Fruit fly (Drosophila melanogaster) whole organism, prepupa: Measurements from ENCODE around the gene CG18765.

Experiments used
- CG34406 ChIP-seq: fragments of 200-800 bp; sonication (Bioruptor generic); optimal IDR thresholded peaks from 3 replicates; lab custom pipeline; 2016; ENCODE audit warnings: missing biosample characterization, missing genetic modification characterization
- CG6792 ChIP-seq: fragments of 200-800 bp; sonication (Bioruptor generic); optimal IDR thresholded peaks from 3 replicates; lab custom pipeline; 2016; ENCODE audit warnings: missing biosample characterization, missing genetic modification characterization
- Ets21C ChIP-seq: fragments of 200-800 bp; sonication (Bioruptor generic); optimal IDR thresholded peaks from 3 replicates; lab custom pipeline; 2016; ENCODE audit warnings: missing biosample characterization, missing genetic modification characterization
- fkh ChIP-seq: fragments of 200-800 bp; sonication (Bioruptor generic); optimal IDR thresholded peaks from 3 replicates; lab custom pipeline; 2017; ENCODE audit warnings: missing biosample characterization, mild to moderate bottlenecking, missing genetic modification characterization, moderate library complexity
- lz ChIP-seq: fragments of 200-800 bp; sonication (Bioruptor generic); optimal IDR thresholded peaks from 3 replicates; lab custom pipeline; 2016; ENCODE audit warnings: missing biosample characterization, missing genetic modification characterization
- vri ChIP-seq: fragments of 200-800 bp; sonication (Bioruptor generic); optimal IDR thresholded peaks from 3 replicates; lab custom pipeline; 2016; ENCODE audit warnings: missing biosample characterization, mild to moderate bottlenecking, missing genetic modification characterization

dm6 chr3R:11662617-11663016 lies 29.0 kb downstream of the CG18765 start:
- TF ChIP-seq Ets21C = no peak
- TF ChIP-seq CG6792 (GFP tag; lab: Kevin White, UChicago) = no peak
- TF ChIP-seq CG34406 (GFP tag; lab: Kevin White, UChicago) = no peak
- TF ChIP-seq fkh (GFP tag; lab: Kevin White, UChicago) = no peak
- TF ChIP-seq vri (GFP tag; lab: Kevin White, UChicago) = no peak
- TF ChIP-seq lz (GFP tag; lab: Kevin White, UChicago) = no peak
